Worm (Caenorhabditis elegans): ENCODE measurements around the gene ctsa-2.

DNA sequence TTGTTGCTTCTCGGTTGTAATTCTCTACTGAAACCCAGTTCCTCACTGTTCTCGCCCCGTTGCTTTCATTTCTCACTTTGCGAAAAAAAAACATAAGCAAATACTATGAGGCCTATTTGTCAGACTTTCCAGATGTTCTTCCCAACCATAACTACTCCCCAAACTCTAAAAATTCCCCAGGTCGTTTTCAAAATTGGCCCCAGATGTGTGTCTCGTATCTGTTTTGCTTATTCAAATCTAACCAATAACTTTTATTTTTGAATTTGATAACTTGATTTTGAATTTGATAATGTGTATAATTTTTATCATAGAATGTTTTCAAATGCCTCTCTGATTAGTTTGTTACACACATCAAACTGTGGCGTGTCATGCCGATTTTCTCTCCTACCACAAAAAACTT is 22.6 kb downstream of the ctsa-2 start:
- TF ChIP-seq B0310.2 (tag; optimal IDR thresholded peaks at IDR 0.05), result no peak
- TF ChIP-seq ama-1 (optimal IDR thresholded peaks at IDR 0.05), result no peak
- TF ChIP-seq flt-1 (GFP tag; IDR thresholded peaks at IDR 0.05), result no peak
- TF ChIP-seq F13C5.2 (tag; optimal IDR thresholded peaks at IDR 0.05), result no peak
- TF ChIP-seq sea-1 (GFP tag; conservative IDR thresholded peaks at IDR 0.05), result no peak
- no peak for TF ChIP-seq aly-1 (tag; optimal IDR thresholded peaks at IDR 0.05)
- no peak for TF ChIP-seq hmbx-1 (tag; optimal IDR thresholded peaks at IDR 0.05)
- no peak for TF ChIP-seq tbx-11 (GFP tag; IDR thresholded peaks at IDR 0.05)
